Fruit fly (Drosophila melanogaster): ENCODE data around the gene Dfd.
A peak's percentile ranks its signal among the peaks of the same experiment; 100 is the strongest.

Dfd gene

DNA sequence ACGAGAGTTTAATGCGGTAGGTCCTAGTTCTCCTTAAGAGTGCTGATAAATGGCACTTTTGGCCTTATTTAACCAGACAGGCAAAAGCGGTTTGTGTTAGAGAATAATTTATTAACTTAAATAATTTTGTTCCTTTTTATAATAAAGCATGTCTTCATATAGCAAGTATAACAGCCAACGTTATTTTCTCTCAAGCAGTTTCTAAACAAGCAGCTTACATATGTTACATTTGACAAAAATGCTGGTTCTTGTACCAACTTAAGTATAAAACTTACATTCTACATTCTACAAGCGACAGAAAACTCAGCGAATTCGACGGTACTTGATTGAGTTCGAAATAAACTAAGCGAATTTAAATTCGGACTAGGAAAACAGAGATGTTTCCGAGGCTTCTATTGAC is 11.6 kb upstream of the Dfd start:
- TF ChIP-seq CG4496 (GFP tag; IDR thresholded peaks at IDR 0.05) (no peak), rn (GFP tag; IDR thresholded peaks at IDR 0.05) (no peak), CG10348 (GFP tag; IDR thresholded peaks at IDR 0.05) (no peak), EcR (GFP tag; optimal IDR thresholded peaks at IDR 0.05) (no peak), D1 (tag; optimal IDR thresholded peaks at IDR 0.05) (peak; percentile 60), Snoo (tag; optimal IDR thresholded peaks at IDR 0.05) (no peak), CG15710 (tag; optimal IDR thresholded peaks at IDR 0.05) (no peak)

DNA sequence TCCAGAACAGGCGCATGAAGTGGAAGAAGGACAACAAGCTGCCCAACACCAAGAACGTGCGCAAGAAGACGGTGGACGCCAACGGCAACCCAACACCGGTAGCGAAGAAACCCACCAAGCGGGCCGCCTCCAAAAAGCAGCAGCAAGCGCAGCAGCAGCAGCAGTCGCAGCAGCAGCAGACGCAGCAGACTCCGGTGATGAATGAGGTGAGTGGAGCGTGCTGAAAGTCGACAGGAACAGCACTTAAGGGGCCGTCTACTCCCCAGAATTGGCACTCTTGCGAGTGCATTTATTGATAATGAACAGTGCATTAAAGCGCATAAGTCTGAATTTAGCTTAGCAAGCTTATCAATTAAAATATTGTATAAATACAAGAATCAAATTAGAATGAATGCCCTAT is 9.5 kb downstream of the Dfd start:
- TF ChIP-seq D1 (tag; optimal IDR thresholded peaks at IDR 0.05) (no peak), CG10348 (GFP tag; IDR thresholded peaks at IDR 0.05) (no peak)

DNA sequence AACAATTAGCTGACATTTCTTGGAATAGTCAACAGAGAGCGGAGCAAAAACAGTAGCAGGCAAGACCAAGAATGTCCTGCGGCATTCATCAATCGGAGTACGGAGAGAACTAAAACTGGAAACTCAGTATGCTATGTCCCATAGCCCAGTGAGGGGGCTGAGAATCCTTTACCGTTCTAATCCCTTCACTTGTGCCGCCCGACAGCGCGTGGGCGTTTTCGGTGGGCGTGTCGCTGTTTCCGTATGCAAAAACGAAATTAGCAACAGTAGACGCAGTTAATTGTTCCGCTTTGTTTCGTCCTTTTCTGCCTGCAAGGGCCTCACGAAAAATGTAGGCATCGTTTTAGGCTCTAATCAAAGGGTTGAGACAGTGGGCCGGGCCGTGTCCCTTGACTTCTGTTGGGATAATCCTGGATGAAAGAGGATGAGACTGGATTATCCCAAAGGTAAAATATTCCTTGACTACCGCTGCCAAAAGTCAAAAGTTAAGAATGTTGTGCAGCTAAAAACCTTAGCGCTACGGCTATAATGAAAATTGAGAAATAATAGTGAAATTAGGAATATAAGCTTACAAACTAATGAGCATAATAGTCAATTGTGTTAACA is 13.2 kb downstream of the Dfd start:
- TF ChIP-seq Ets98B (GFP tag; IDR thresholded peaks at IDR 0.05) (no peak), Snoo (tag; optimal IDR thresholded peaks at IDR 0.05) (no peak), CG9948 (tag; optimal IDR thresholded peaks at IDR 0.05) (no peak), fd96Ca (GFP tag; IDR thresholded peaks at IDR 0.05) (no peak), CG14655 (GFP tag; optimal IDR thresholded peaks at IDR 0.05) (no peak), CG17806 (tag; optimal IDR thresholded peaks at IDR 0.05) (no peak), rn (GFP tag; IDR thresholded peaks at IDR 0.05) (no peak), D1 (tag; optimal IDR thresholded peaks at IDR 0.05) (no peak)

dm6 chr3R:6805948-6806347 is 14.3 kb downstream of the Dfd start:
- TF ChIP-seq D1 (tag; optimal IDR thresholded peaks at IDR 0.05) (no peak), CG9948 (tag; optimal IDR thresholded peaks at IDR 0.05) (no peak), CG12605 (GFP tag; IDR thresholded peaks at IDR 0.05) (no peak), CG4496 (GFP tag; IDR thresholded peaks at IDR 0.05) (no peak), EcR (GFP tag; optimal IDR thresholded peaks at IDR 0.05) (no peak), CG14655 (GFP tag; optimal IDR thresholded peaks at IDR 0.05) (no peak), CG8301 (tag; optimal IDR thresholded peaks at IDR 0.05) (no peak), CG17806 (tag; optimal IDR thresholded peaks at IDR 0.05) (no peak), CG8159 (tag; optimal IDR thresholded peaks at IDR 0.05) (no peak), rn (GFP tag; IDR thresholded peaks at IDR 0.05) (no peak), CG15710 (tag; optimal IDR thresholded peaks at IDR 0.05) (no peak), Pif1B (GFP tag; optimal IDR thresholded peaks at IDR 0.05) (no peak), fd96Ca (GFP tag; IDR thresholded peaks at IDR 0.05) (no peak)

- TF ChIP-seq CG13204 (GFP tag; optimal IDR thresholded peaks at IDR 0.05), result no peak
- TF ChIP-seq CG12605 (GFP tag; IDR thresholded peaks at IDR 0.05), result no peak
- TF ChIP-seq D1 (tag; optimal IDR thresholded peaks at IDR 0.05), result peak; percentile 73
These were observed 15.0 kb downstream of the Dfd start for dm6 chr3R:6806654-6807053.

- TF ChIP-seq gl (tag; optimal IDR thresholded peaks at IDR 0.05) (no peak), D1 (tag; optimal IDR thresholded peaks at IDR 0.05) (no peak), CG12605 (GFP tag; IDR thresholded peaks at IDR 0.05) (no peak), CG13204 (GFP tag; optimal IDR thresholded peaks at IDR 0.05) (no peak), CG15710 (tag; optimal IDR thresholded peaks at IDR 0.05) (no peak), Pif1B (GFP tag; optimal IDR thresholded peaks at IDR 0.05) (no peak), CG17806 (tag; optimal IDR thresholded peaks at IDR 0.05) (no peak), CG8301 (tag; optimal IDR thresholded peaks at IDR 0.05) (no peak), rn (GFP tag; IDR thresholded peaks at IDR 0.05) (no peak), EcR (GFP tag; optimal IDR thresholded peaks at IDR 0.05) (no peak), CG4496 (GFP tag; IDR thresholded peaks at IDR 0.05) (no peak), CG8159 (tag; optimal IDR thresholded peaks at IDR 0.05) (no peak), CG14655 (GFP tag; optimal IDR thresholded peaks at IDR 0.05) (no peak), CG9948 (tag; optimal IDR thresholded peaks at IDR 0.05) (no peak), Pif1A (GFP tag; optimal IDR thresholded peaks at IDR 0.05) (no peak), CG34367 (tag; optimal IDR thresholded peaks at IDR 0.05) (no peak), fd96Ca (GFP tag; IDR thresholded peaks at IDR 0.05) (no peak), CG32121 (GFP tag; IDR thresholded peaks at IDR 0.05) (no peak), CG10348 (GFP tag; IDR thresholded peaks at IDR 0.05) (no peak), Snoo (tag; optimal IDR thresholded peaks at IDR 0.05) (no peak)
These were observed 18.2 kb downstream of the Dfd start for dm6 chr3R:6809873-6810272.

dm6 chr3R:6810574-6810973 is 18.9 kb downstream of the Dfd start:
- TF ChIP-seq CG13204 (GFP tag; optimal IDR thresholded peaks at IDR 0.05) (no peak), CG8159 (tag; optimal IDR thresholded peaks at IDR 0.05) (no peak), CG10348 (GFP tag; IDR thresholded peaks at IDR 0.05) (no peak), rn (GFP tag; IDR thresholded peaks at IDR 0.05) (no peak), D1 (tag; optimal IDR thresholded peaks at IDR 0.05) (no peak), gl (tag; optimal IDR thresholded peaks at IDR 0.05) (no peak), Pif1A (GFP tag; optimal IDR thresholded peaks at IDR 0.05) (no peak), CG15710 (tag; optimal IDR thresholded peaks at IDR 0.05) (no peak), CG17806 (tag; optimal IDR thresholded peaks at IDR 0.05) (no peak), fd96Ca (GFP tag; IDR thresholded peaks at IDR 0.05) (no peak), Ets98B (GFP tag; IDR thresholded peaks at IDR 0.05) (no peak)
